Fruit fly (Drosophila melanogaster): Measurements from ENCODE around the gene CG32263.
A peak's percentile ranks its signal among the peaks of the same experiment; 100 is the strongest.

The CG32263 gene

DNA sequence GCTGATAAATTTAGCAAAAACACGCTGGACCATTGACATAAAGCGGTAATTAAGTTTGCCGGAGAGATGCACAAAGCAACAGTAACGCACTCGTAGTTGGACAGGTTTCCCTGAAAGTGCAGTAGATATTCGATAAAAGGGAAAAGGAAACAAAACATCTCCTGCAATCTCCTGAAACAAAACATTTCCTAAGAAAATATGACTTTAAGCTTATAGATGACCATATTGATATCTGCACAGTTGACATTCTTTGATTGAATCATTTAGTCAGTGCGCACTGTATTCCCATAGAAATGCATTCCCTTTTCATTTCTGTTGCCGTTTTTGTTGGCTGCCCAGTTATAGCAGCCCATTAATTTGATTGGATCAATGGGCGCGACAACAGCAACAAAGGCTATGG, 41.9 kb upstream of the CG32263 start (continued):
- TF ChIP-seq CG1529 (GFP tag; optimal IDR thresholded peaks at IDR 0.05) (peak; percentile 67), CG14667 (GFP tag; IDR thresholded peaks at IDR 0.05) (no peak), sob (GFP tag; IDR thresholded peaks at IDR 0.05) (no peak; the same call in 1 of the 2 replicates), fu2 (GFP tag; optimal IDR thresholded peaks at IDR 0.05) (no peak), Kr (GFP tag; optimal IDR thresholded peaks at IDR 0.05) (no peak), CG6654 (GFP tag; optimal IDR thresholded peaks at IDR 0.05) (no peak), hb (GFP tag; IDR thresholded peaks at IDR 0.05; ENCODE audit: partially characterized antibody) (no peak), sna (GFP tag; IDR thresholded peaks at IDR 0.05; ENCODE audit: partially characterized antibody) (no peak), bsh (GFP tag; optimal IDR thresholded peaks at IDR 0.05) (peak; percentile 42 to 85), fd102C (GFP tag; optimal IDR thresholded peaks at IDR 0.05) (peak; percentile 32), Optix (GFP tag; IDR thresholded peaks at IDR 0.05) (no peak), en (GFP tag; optimal IDR thresholded peaks at IDR 0.05) (no peak), CG1603 (tag; optimal IDR thresholded peaks at IDR 0.05) (peak; percentile 87), disco-r (GFP tag; optimal IDR thresholded peaks at IDR 0.05) (no peak), esg (GFP tag; conservative IDR thresholded peaks at IDR 0.05) (peak; percentile 58), CG6683 (GFP tag; optimal IDR thresholded peaks at IDR 0.05) (no peak), CG12155 (GFP tag; optimal IDR thresholded peaks at IDR 0.05) (no peak), schlank (tag; optimal IDR thresholded peaks at IDR 0.05) (no peak), CG10267 (tag; optimal IDR thresholded peaks at IDR 0.05) (peak; percentile 22), CG15011 (GFP tag; optimal IDR thresholded peaks at IDR 0.05) (no peak), ems (GFP tag; optimal IDR thresholded peaks at IDR 0.05) (no peak), trh (GFP tag; optimal IDR thresholded peaks at IDR 0.05) (peak; percentile 7), NC2β (GFP tag; optimal IDR thresholded peaks at IDR 0.05) (peak; percentile 34), abd-A (tag; optimal IDR thresholded peaks at IDR 0.05) (no peak), Stat92E (GFP tag; optimal IDR thresholded peaks at IDR 0.05) (no peak), Sox100B (GFP tag; optimal IDR thresholded peaks at IDR 0.05) (peak; percentile 21), Chrac-16 (GFP tag; optimal IDR thresholded peaks at IDR 0.05) (peak; percentile 66), CG9609 (GFP tag; optimal IDR thresholded peaks at IDR 0.05) (peak; percentile 36), Ets65A (GFP tag) (no peak), CG13123 (GFP tag; optimal IDR thresholded peaks at IDR 0.05) (peak; percentile 10), CG9876 (GFP tag; optimal IDR thresholded peaks at IDR 0.05) (no peak), gcm (GFP tag; optimal IDR thresholded peaks at IDR 0.05) (peak; percentile 34), CG10321 (GFP tag; IDR thresholded peaks at IDR 0.05) (no peak), rib (GFP tag; IDR thresholded peaks at IDR 0.05) (no peak), CG15601 (tag; optimal IDR thresholded peaks at IDR 0.05) (peak; percentile 56), CG2202 (tag; optimal IDR thresholded peaks at IDR 0.05) (peak; percentile 46), klu (GFP tag; IDR thresholded peaks at IDR 0.05) (no peak), CHES-1-like (GFP tag; optimal IDR thresholded peaks at IDR 0.05) (peak; percentile 5), CG11560 (tag; IDR thresholded peaks at IDR 0.05) (no peak), NfI (GFP tag; optimal IDR thresholded peaks at IDR 0.05) (peak; percentile 44), CG17186 (GFP tag; optimal IDR thresholded peaks at IDR 0.05) (no peak), CG18619 (GFP tag; optimal IDR thresholded peaks at IDR 0.05) (peak; percentile 21), HLH3B (GFP tag; IDR thresholded peaks at IDR 0.05) (peak; percentile 60), Antp (GFP tag; optimal IDR thresholded peaks at IDR 0.05) (peak; percentile 16), HLHmδ (GFP tag; optimal IDR thresholded peaks at IDR 0.05) (no peak), jing (GFP tag; optimal IDR thresholded peaks at IDR 0.05) (peak; percentile 60), CoRest (tag; optimal IDR thresholded peaks at IDR 0.05) (peak; percentile 70), CG14441 (GFP tag; IDR thresholded peaks at IDR 0.05) (no peak), hkb (optimal IDR thresholded peaks at IDR 0.05) (no peak), hkb (GFP tag; IDR thresholded peaks at IDR 0.05) (peak; percentile 40; the same call in 1 of the 2 replicates), CG3065 (GFP tag; optimal IDR thresholded peaks at IDR 0.05) (no peak), CG8281 (tag; optimal IDR thresholded peaks at IDR 0.05) (no peak)

All from whole organism, embryonic.